Worm (Caenorhabditis elegans) whole organism, young adult: ENCODE results near the gene sph-1.
A peak's percentile ranks its signal among the peaks of the same experiment; 100 is the strongest.
"Not testable (repeated sequence)": the region's sequence is repeated elsewhere in the genome, so short reads cannot be mapped to it uniquely, and the experiment has no call there.

Experiments
- B0261.1 ChIP-seq: sonication (generic microtip); optimal IDR thresholded peaks from 2 replicates; lab custom pipeline; 2016; ENCODE audit warnings: mild to moderate bottlenecking, missing genetic modification characterization, moderate library complexity, missing compliant biosample characterization
- F52B5.7 ChIP-seq: sonication (generic microtip); optimal IDR thresholded peaks from 2 replicates; lab custom pipeline; 2016; ENCODE audit warnings: mild to moderate bottlenecking, missing genetic modification characterization, missing compliant biosample characterization
- F57C9.4 ChIP-seq: sonication (generic microtip); optimal IDR thresholded peaks from 2 replicates; lab custom pipeline; 2017; ENCODE audit warnings: mild to moderate bottlenecking, missing genetic modification characterization, missing compliant biosample characterization
- T26A5.8 ChIP-seq: sonication (generic microtip); optimal IDR thresholded peaks from 2 replicates; lab custom pipeline; 2016; ENCODE audit warnings: missing genetic modification characterization, missing compliant biosample characterization
- athp-1 ChIP-seq: sonication (generic microtip); optimal IDR thresholded peaks from 2 replicates; lab custom pipeline; 2017; ENCODE audit warnings: mild to moderate bottlenecking, missing genetic modification characterization, missing compliant biosample characterization
- attf-6 ChIP-seq: fragments of 200-800 bp; sonication (Bioruptor generic); IDR thresholded peaks from 2 replicates; pipeline ENCODE4 v1.3.6; 2022; ENCODE audit warnings: missing genetic modification reagents, missing genetic modification characterization, missing compliant biosample characterization
- bed-2 ChIP-seq: fragments of 200-800 bp; sonication (Bioruptor generic); IDR thresholded peaks from 2 replicates; pipeline ENCODE4 v1.3.6; 2022; ENCODE audit warnings: missing genetic modification reagents, missing genetic modification characterization, missing compliant biosample characterization
- ceh-100 ChIP-seq: fragments of 200-800 bp; sonication (Bioruptor generic); IDR thresholded peaks from 2 replicates; pipeline ENCODE4 v1.3.6; 2022; ENCODE audit warnings: missing genetic modification reagents, missing genetic modification characterization, missing compliant biosample characterization
- ceh-58 ChIP-seq: fragments of 200-800 bp; sonication (Bioruptor generic); IDR thresholded peaks from 2 replicates; pipeline ENCODE4 v1.3.6; 2022; ENCODE audit warnings: missing genetic modification characterization, missing compliant biosample characterization
- ceh-91 ChIP-seq: fragments of 200-800 bp; sonication (Bioruptor generic); IDR thresholded peaks from 2 replicates; pipeline ENCODE4 v1.3.6; 2022; ENCODE audit warnings: missing genetic modification reagents, missing genetic modification characterization, missing compliant biosample characterization
- die-1 ChIP-seq: sonication (generic microtip); optimal IDR thresholded peaks from 2 replicates; lab custom pipeline; 2016; ENCODE audit warnings: missing genotype, mild to moderate bottlenecking, missing genetic modification characterization, missing compliant biosample characterization
- egl-44 ChIP-seq: fragments of 200-800 bp; sonication (Bioruptor generic); IDR thresholded peaks from 2 replicates; pipeline ENCODE4 v1.3.6; 2022; ENCODE audit warnings: missing genetic modification reagents, missing genetic modification characterization, missing compliant biosample characterization
- ets-4 ChIP-seq: fragments of 200-800 bp; sonication (Bioruptor generic); optimal IDR thresholded peaks from 2 replicates; lab custom pipeline; 2018; ENCODE audit warnings: mild to moderate bottlenecking, missing genetic modification characterization, missing compliant biosample characterization
- hlh-26 ChIP-seq: fragments of 200-800 bp; sonication (Bioruptor generic); conservative IDR thresholded peaks from 2 replicates; pipeline ENCODE4 v1.3.6; 2022; ENCODE audit warnings: missing genetic modification reagents, missing genetic modification characterization, missing compliant biosample characterization
- hmg-1.2 ChIP-seq: fragments of 200-800 bp; sonication (Bioruptor generic); IDR thresholded peaks from 2 replicates; pipeline ENCODE4 v1.3.6; 2022; ENCODE audit warnings: missing genetic modification reagents, missing genetic modification characterization, missing compliant biosample characterization
- lin-26 ChIP-seq: fragments of 200-800 bp; sonication (Bioruptor generic); IDR thresholded peaks from 2 replicates; pipeline ENCODE4 v1.3.6; 2022; ENCODE audit warnings: missing genetic modification reagents, missing genetic modification characterization, missing compliant biosample characterization
- lin-35 ChIP-seq, 3 experiments: fragments of 150-350 bp in 2 of 3; sonication (generic microtip) in 1 of 3; optimal IDR thresholded peaks; 2 replicates each; lab custom pipeline; 2014 to 2018; ENCODE audit warnings: missing biosample characterization in 3 of 3, missing genetic modification characterization in 3 of 3, missing genetic modification reagents in 3 of 3
- madf-6 ChIP-seq: fragments of 200-800 bp; sonication (Bioruptor generic); IDR thresholded peaks from 2 replicates; pipeline ENCODE4 v1.3.6; 2022; ENCODE audit warnings: missing genetic modification reagents, missing genetic modification characterization, missing compliant biosample characterization
- madf-8 ChIP-seq: fragments of 200-800 bp; sonication (Bioruptor generic); conservative IDR thresholded peaks from 2 replicates; pipeline ENCODE4 v1.3.6; 2022; ENCODE audit warnings: missing genetic modification reagents, missing genetic modification characterization, missing compliant biosample characterization
- mcd-1 ChIP-seq: fragments of 200-800 bp; sonication (Bioruptor generic); IDR thresholded peaks from 2 replicates; pipeline ENCODE4 v1.3.6; 2022; ENCODE audit warnings: missing genetic modification reagents, missing genetic modification characterization, missing compliant biosample characterization
- mxl-1 ChIP-seq: sonication (generic microtip); optimal IDR thresholded peaks from 2 replicates; lab custom pipeline; 2016; ENCODE audit warnings: missing genetic modification characterization, missing compliant biosample characterization
- rcor-1 ChIP-seq: fragments of 200-800 bp; sonication (Bioruptor generic); IDR thresholded peaks from 2 replicates; pipeline ENCODE4 v1.3.6; 2022; ENCODE audit warnings: missing genetic modification reagents, missing genetic modification characterization, missing compliant biosample characterization
- rpc-1 ChIP-seq, 2 experiments: fragments of 150-350 bp in 1 of 2; sonication (generic microtip) in 1 of 2; optimal IDR thresholded peaks; 2 replicates each; lab custom pipeline; 2014 to 2018; ENCODE audit warnings: missing biosample characterization in 1 of 2, missing genetic modification characterization in 1 of 2, missing genetic modification reagents in 1 of 2, missing genotype in 1 of 2
- sdz-38 ChIP-seq: sonication (generic microtip); optimal IDR thresholded peaks from 2 replicates; lab custom pipeline; 2016; ENCODE audit warnings: missing genotype, missing genetic modification characterization, missing compliant biosample characterization
- snpc-1.3 ChIP-seq: sonication (generic microtip); optimal IDR thresholded peaks from 2 replicates; lab custom pipeline; 2017; ENCODE audit warnings: missing genetic modification characterization, mild to moderate bottlenecking, missing compliant biosample characterization, antibody characterized with exemption, moderate library complexity, missing genotype, missing genetic modification reagents; ENCODE audit not compliant: insufficient read depth
- snpc-4 ChIP-seq, 5 experiments: fragments of 150-350 bp in 1 of 5; sonication (generic microtip) in 4 of 5; optimal IDR thresholded peaks; 2 replicates each; lab custom pipeline; 2014 to 2018; ENCODE audit warnings: missing genetic modification characterization in 5 of 5, missing biosample characterization in 3 of 5, antibody characterized with exemption in 2 of 5, mild to moderate bottlenecking in 2 of 5, missing compliant biosample characterization in 2 of 5, missing genotype in 2 of 5, moderate library complexity in 2 of 5, missing genetic modification reagents in 1 of 5
- sptf-2 ChIP-seq: fragments of 200-800 bp; sonication (Bioruptor generic); optimal IDR thresholded peaks from 2 replicates; lab custom pipeline; 2018; ENCODE audit warnings: mild to moderate bottlenecking, missing genetic modification characterization, missing compliant biosample characterization
- tbp1 ChIP-seq: fragments of 200-800 bp; sonication (Bioruptor generic); optimal IDR thresholded peaks from 2 replicates; lab custom pipeline; 2018; ENCODE audit warnings: mild to moderate bottlenecking, missing genetic modification characterization, missing compliant biosample characterization
- tbx-9 ChIP-seq: sonication (generic microtip); optimal IDR thresholded peaks from 2 replicates; lab custom pipeline; 2016; ENCODE audit warnings: borderline replicate concordance, missing genetic modification characterization, inconsistent platforms, missing compliant biosample characterization
- zfh-2 ChIP-seq: fragments of 200-800 bp; sonication (Bioruptor generic); conservative IDR thresholded peaks from 2 replicates; pipeline ENCODE4 v1.3.6; 2022; ENCODE audit warnings: missing genetic modification reagents, missing genetic modification characterization, missing compliant biosample characterization
- ztf-22 ChIP-seq: fragments of 200-800 bp; sonication (Bioruptor generic); optimal IDR thresholded peaks from 2 replicates; lab custom pipeline; 2018; ENCODE audit warnings: mild to moderate bottlenecking, missing genetic modification characterization, moderate library complexity, missing compliant biosample characterization
- ztf-28 ChIP-seq: fragments of 200-800 bp; sonication (Bioruptor generic); IDR thresholded peaks from 2 replicates; pipeline ENCODE4 v1.3.6; 2022; ENCODE audit warnings: missing genetic modification reagents, missing genetic modification characterization, missing compliant biosample characterization

Gene sph-1

ce11 chrIV:8130131-8130611, 3.2 kb downstream of the sph-1 start, which contains the start of the genes ndub-11 and moc-3:
ndub-11 (minus strand) TSS chrIV:8130231.
moc-3 (plus strand) TSS chrIV:8130561.
- TF ChIP-seq ztf-28 (GFP tag; lab: Robert Waterston, UW) (no peak), madf-6 (no peak), mcd-1 (GFP tag; lab: Robert Waterston, UW) (0 out of 2 replicates have a peak, but pooled peaks have one; percentile 8), ztf-22 (no peak), lin-35 (GFP tag; optimal IDR thresholded peaks at IDR 0.05; lab: Kevin White, UChicago) (no peak), attf-6 (no peak)

- TF ChIP-seq tbx-9 = no peak
- TF ChIP-seq bed-2 (GFP tag; lab: Robert Waterston, UW) = no peak
- TF ChIP-seq athp-1 = no peak
- no peak for TF ChIP-seq mxl-1 (tag; lab: Kevin White, UChicago)
- TF ChIP-seq B0261.1 = no peak
- no peak for TF ChIP-seq zfh-2 (GFP tag; lab: Robert Waterston, UW)
- no peak for TF ChIP-seq ceh-100
- TF ChIP-seq, all 124 proteins: peak for 0
These were observed 5.9 kb downstream of the sph-1 start for ce11 chrIV:8127430-8127829.

ce11 chrIV:8126902-8127301, 6.5 kb downstream of the sph-1 start, which contains the start of gene ceph-41:
ceph-41 (plus strand) TSS chrIV:8127202.
- TF ChIP-seq mcd-1 (GFP tag; lab: Robert Waterston, UW) = no peak
- no peak for TF ChIP-seq rcor-1
- no peak for TF ChIP-seq hlh-26 (GFP tag; lab: Robert Waterston, UW)
- no peak for TF ChIP-seq F57C9.4 (tag; lab: Kevin White, UChicago)
- TF ChIP-seq F52B5.7 (tag; lab: Kevin White, UChicago) = no peak
- no peak for TF ChIP-seq snpc-1.3 (tag; lab: Kevin White, UChicago)
- TF ChIP-seq ets-4 = no peak
- no peak for TF ChIP-seq ceh-91
- TF ChIP-seq T26A5.8 = no peak
- TF ChIP-seq die-1 (tag; lab: Kevin White, UChicago) = no peak
- no peak for TF ChIP-seq madf-8 (GFP tag; lab: Robert Waterston, UW)
- TF ChIP-seq rpc-1 (optimal IDR thresholded peaks at IDR 0.05; lab: Kevin White, UChicago) = no peak
- no peak for TF ChIP-seq rpc-1 (tag; optimal IDR thresholded peaks at IDR 0.05; lab: Kevin White, UChicago)
- no peak for TF ChIP-seq egl-44
- TF ChIP-seq snpc-4 (GFP tag; optimal IDR thresholded peaks at IDR 0.05; lab: Kevin White, UChicago) = no peak
- no peak for TF ChIP-seq snpc-4 (tag; optimal IDR thresholded peaks at IDR 0.05; lab: Kevin White, UChicago)
- no peak for TF ChIP-seq sdz-38 (tag; lab: Kevin White, UChicago)

- not testable (repeated sequence) for TF ChIP-seq rpc-1 (optimal IDR thresholded peaks at IDR 0.05; lab: Kevin White, UChicago)
- TF ChIP-seq rpc-1 (tag; optimal IDR thresholded peaks at IDR 0.05; lab: Kevin White, UChicago) (peak; percentile 27), hmg-1.2 (GFP tag; lab: Robert Waterston, UW) (peak; percentile 50), tbp1 (GFP tag; lab: Kevin White, UChicago) (peak; percentile 79), lin-26 (GFP tag; lab: Robert Waterston, UW) (peak; percentile 65; the same call in 1 of the 2 replicates), B0261.1 (peak; percentile 46)
These were observed 9.8 kb downstream of the sph-1 start for ce11 chrIV:8123541-8123940.

DNA sequence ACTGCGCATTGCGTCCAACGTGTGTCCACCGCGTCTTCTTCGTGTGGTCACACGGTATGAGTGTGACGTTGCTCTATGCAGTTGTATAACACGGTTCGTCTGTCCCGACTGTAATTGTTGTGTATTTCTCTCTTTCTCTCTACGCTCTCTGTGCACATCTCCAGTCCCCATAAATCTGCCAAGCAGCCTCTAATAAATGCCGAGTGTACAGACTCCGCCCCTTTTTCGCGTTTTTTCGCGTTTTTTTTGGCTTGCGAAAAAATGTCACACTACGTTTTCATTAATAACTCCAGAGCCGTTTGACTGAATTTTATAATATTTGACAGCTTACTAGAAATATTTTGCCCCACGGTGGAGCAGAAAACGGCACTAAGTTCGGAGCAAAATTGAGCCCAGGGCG, 11.0 kb downstream of the sph-1 start, which contains the start of gene erp-44.3:
Gene erp-44.3 (plus strand): TSS at position 301 of the 400 bp plus-strand sequence.
- not testable (repeated sequence) for TF ChIP-seq ceh-58 (GFP tag; lab: Robert Waterston, UW); sptf-2 (GFP tag; lab: Kevin White, UChicago); hmg-1.2 (GFP tag; lab: Robert Waterston, UW)
- TF ChIP-seq, all 124 proteins: peak for 0; not testable (repeated sequence) for 124
